Worm (Caenorhabditis elegans): Measurements from ENCODE around the gene F52E10.2.

ce11 chrX:16306164-16306563 lies 23.2 kb upstream of the F52E10.2 start, which contains the start of gene twk-22:
- no peak for TF ChIP-seq elt-1 (tag; optimal IDR thresholded peaks at IDR 0.05)
- no peak for TF ChIP-seq sea-2 (GFP tag; optimal IDR thresholded peaks at IDR 0.05)
